Worm (Caenorhabditis elegans): Measurements from ENCODE around the gene T06C12.9.

T06C12.9 gene

DNA sequence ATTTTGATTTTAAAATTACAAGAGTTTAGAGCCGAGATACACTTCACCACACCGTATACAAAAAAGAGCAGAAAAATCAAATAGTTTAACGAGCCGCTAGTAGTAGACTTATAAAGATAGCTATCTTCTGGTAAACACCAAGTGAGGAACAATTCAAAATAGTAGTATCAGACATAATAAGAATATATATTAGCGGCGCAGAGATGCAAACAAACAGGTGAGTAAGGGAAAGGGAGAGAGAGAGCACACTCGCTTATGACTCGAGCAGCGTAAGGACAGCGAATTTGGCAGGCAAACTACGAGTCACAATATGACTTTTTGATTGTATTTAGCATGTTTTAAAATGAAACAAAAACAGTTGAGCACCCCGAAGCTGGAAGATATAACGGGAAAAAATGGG is 5.4 kb upstream of the T06C12.9 start (continued):
- TF ChIP-seq nhr-111 (GFP tag; optimal IDR thresholded peaks at IDR 0.05) (no peak), daf-16 (GFP tag; optimal IDR thresholded peaks at IDR 0.05) (no peak), daf-16 (tag; optimal IDR thresholded peaks at IDR 0.05) (peak; percentile 89), Y5F2A.4 (GFP tag; optimal IDR thresholded peaks at IDR 0.05) (no peak), aha-1 (tag) (no peak)

DNA sequence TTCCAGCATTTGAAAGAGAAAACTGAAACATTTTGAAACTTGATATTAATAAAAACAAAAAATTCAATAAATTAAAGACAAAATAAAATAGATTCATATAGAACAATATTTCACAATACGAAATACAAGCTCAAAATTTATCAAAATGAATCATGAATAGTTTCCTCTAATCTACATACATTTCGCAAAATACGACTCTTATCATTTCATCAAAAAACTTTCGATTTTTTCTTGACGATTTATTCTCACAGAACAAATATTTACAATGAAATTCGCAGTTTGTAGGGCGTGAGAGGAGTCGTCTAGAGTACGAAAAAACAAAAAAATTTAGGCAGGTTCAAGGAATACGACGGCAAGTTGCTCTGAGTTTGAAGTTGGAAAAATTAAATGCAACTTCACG is 4.2 kb upstream of the T06C12.9 start:
- TF ChIP-seq set-16 (GFP tag; IDR thresholded peaks at IDR 0.05) (no peak), pqm-1 (tag; optimal IDR thresholded peaks at IDR 0.05) (no peak), daf-19 (GFP tag; conservative IDR thresholded peaks at IDR 0.05) (no peak), nhr-28 (tag; optimal IDR thresholded peaks at IDR 0.05) (peak; percentile 60), hlh-30 (tag; optimal IDR thresholded peaks at IDR 0.05; ENCODE audit: insufficient read depth) (no peak), hlh-11 (tag; optimal IDR thresholded peaks at IDR 0.05) (peak; percentile 18), hif-1 (tag; optimal IDR thresholded peaks at IDR 0.05) (no peak), dmd-6 (GFP tag; IDR thresholded peaks at IDR 0.05) (peak; percentile 35; the same call in 1 of the 2 replicates), unc-62 (GFP tag; optimal IDR thresholded peaks at IDR 0.05 in 1 of 2) (no peak), unc-62 (tag; optimal IDR thresholded peaks at IDR 0.05) (no peak), unc-130 (GFP tag; optimal IDR thresholded peaks at IDR 0.05) (no peak), ZK546.5 (tag; optimal IDR thresholded peaks at IDR 0.05) (no peak), dpl-1 (GFP tag; optimal IDR thresholded peaks at IDR 0.05) (no peak), daf-16 (GFP tag; optimal IDR thresholded peaks at IDR 0.05) (no peak), daf-16 (tag; optimal IDR thresholded peaks at IDR 0.05) (peak; percentile 78), madf-5 (GFP tag; IDR thresholded peaks at IDR 0.05) (no peak)

DNA sequence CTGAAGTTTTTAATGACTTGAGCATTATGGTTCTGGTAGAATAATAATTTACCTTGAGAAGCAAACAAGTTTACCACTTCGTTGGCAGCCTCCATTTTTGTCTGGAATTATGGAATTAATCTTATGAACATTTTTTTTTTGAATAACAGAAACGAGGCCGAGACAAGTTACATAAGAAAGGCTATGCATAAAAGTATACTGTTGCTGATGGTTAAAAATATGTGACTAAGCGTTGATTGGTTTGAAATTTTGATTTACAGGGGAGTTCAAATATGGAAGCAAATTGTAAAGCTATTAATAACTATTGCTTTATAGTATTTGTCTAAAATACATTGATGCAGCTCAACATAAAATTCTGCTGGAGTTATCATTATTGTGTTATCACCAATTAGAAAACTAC is 2.9 kb upstream of the T06C12.9 start, which contains the start of gene cgt-1:
Gene cgt-1 (minus strand): TSS at position 101 of the 400 bp plus-strand sequence.
- TF ChIP-seq F10B5.3 (tag; optimal IDR thresholded peaks at IDR 0.05), result no peak
- no peak for TF ChIP-seq nhr-77 (tag; optimal IDR thresholded peaks at IDR 0.05)
- no peak for TF ChIP-seq nhr-111 (GFP tag; optimal IDR thresholded peaks at IDR 0.05)
- TF ChIP-seq ama-1 (optimal IDR thresholded peaks at IDR 0.05), result no peak
- TF ChIP-seq snpc-1.2 (GFP tag; IDR thresholded peaks at IDR 0.05), result no peak
- TF ChIP-seq mxl-2 (GFP tag; conservative IDR thresholded peaks at IDR 0.05), result no peak
- TF ChIP-seq daf-16 (GFP tag; optimal IDR thresholded peaks at IDR 0.05), result no peak
- TF ChIP-seq daf-16 (tag; optimal IDR thresholded peaks at IDR 0.05), result peak; percentile 3
- TF ChIP-seq zfp-2 (tag; optimal IDR thresholded peaks at IDR 0.05), result no peak
- no peak for TF ChIP-seq lin-38 (GFP tag; IDR thresholded peaks at IDR 0.05)
- TF ChIP-seq dve-1 (tag; optimal IDR thresholded peaks at IDR 0.05; ENCODE audit: insufficient read depth), result peak; percentile 10
- TF ChIP-seq ZK546.5 (tag; optimal IDR thresholded peaks at IDR 0.05), result no peak
- TF ChIP-seq dpl-1 (GFP tag; optimal IDR thresholded peaks at IDR 0.05), result no peak
- no peak for TF ChIP-seq zip-2 (tag; optimal IDR thresholded peaks at IDR 0.05)
- no peak for TF ChIP-seq ctbp-1 (GFP tag; IDR thresholded peaks at IDR 0.05)
- no peak for TF ChIP-seq hmg-1.1 (GFP tag; IDR thresholded peaks at IDR 0.05)

DNA sequence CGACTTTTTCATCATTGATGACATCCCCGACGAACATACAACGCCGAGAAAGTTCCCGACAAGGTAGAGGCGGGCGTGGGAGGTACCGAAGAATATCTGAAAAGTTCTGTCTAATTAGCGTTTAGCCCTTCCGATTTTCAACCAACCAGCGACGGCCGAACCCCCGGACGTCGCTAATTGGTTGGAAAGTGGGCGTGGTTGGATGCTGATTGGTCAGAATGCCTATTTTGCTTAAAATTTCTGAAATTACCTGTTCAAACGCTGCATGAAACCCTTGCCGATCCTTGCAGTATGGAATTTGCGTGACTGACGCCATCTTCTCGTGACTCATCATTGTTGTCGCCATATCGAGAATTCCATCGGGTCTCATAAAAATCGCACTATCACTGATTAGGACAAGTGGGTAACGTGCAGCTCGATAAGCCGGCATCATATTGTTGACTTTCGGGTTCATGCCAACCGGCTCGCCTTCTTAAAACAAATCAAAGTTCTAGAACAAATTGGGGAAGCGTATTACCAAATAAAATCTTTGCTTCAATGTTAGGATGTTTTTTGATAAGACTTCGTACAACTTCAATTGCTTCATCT is 1.9 kb upstream of the T06C12.9 start:
- TF ChIP-seq fos-1 (tag; optimal IDR thresholded peaks at IDR 0.05) (no peak), madf-5 (GFP tag; IDR thresholded peaks at IDR 0.05) (no peak), snpc-4 (tag; optimal IDR thresholded peaks at IDR 0.05) (no peak), hlh-11 (tag; optimal IDR thresholded peaks at IDR 0.05) (peak; percentile 79), Y48G9A.11 (GFP tag; IDR thresholded peaks at IDR 0.05) (no peak), lin-39 (tag; optimal IDR thresholded peaks at IDR 0.05) (no peak), hlh-30 (tag; optimal IDR thresholded peaks at IDR 0.05; ENCODE audit: insufficient read depth) (peak; percentile 49), lin-13 (GFP tag; optimal IDR thresholded peaks at IDR 0.05) (no peak), madf-9 (GFP tag; conservative IDR thresholded peaks at IDR 0.05) (no peak), rbr-2 (tag; optimal IDR thresholded peaks at IDR 0.05) (no peak), daf-12 (tag; optimal IDR thresholded peaks at IDR 0.05) (no peak), nhr-41 (GFP tag; IDR thresholded peaks at IDR 0.05) (no peak), daf-19 (GFP tag; conservative IDR thresholded peaks at IDR 0.05) (no peak), nhr-102 (tag; optimal IDR thresholded peaks at IDR 0.05) (no peak), nhr-77 (tag; optimal IDR thresholded peaks at IDR 0.05) (peak; percentile 32), ctbp-1 (GFP tag; IDR thresholded peaks at IDR 0.05) (no peak), nhr-42 (GFP tag; IDR thresholded peaks at IDR 0.05) (no peak), lin-38 (GFP tag; IDR thresholded peaks at IDR 0.05) (no peak), lsy-2 (tag; optimal IDR thresholded peaks at IDR 0.05) (no peak), spr-1 (tag; optimal IDR thresholded peaks at IDR 0.05) (no peak), ama-1 (optimal IDR thresholded peaks at IDR 0.05) (no peak), Y5F2A.4 (GFP tag; optimal IDR thresholded peaks at IDR 0.05) (no peak), skn-1 (tag; optimal IDR thresholded peaks at IDR 0.05) (no peak), mxl-2 (GFP tag; conservative IDR thresholded peaks at IDR 0.05) (no peak), nhr-6 (tag; optimal IDR thresholded peaks at IDR 0.05) (no peak)

Measured in whole organism, L4 larva.